Worm (Caenorhabditis elegans) whole organism, L1 larva: Measurements from ENCODE around the gene F21C10.18.

Experiments
- ama-1 ChIP-seq: fragments of 150-350 bp; optimal IDR thresholded peaks from 2 replicates; lab custom pipeline; 2014
- nhr-12 ChIP-seq: sonication (generic microtip); optimal IDR thresholded peaks from 2 replicates; lab custom pipeline; 2017; ENCODE audit warnings: missing biosample characterization, missing genetic modification characterization
- vab-15 ChIP-seq: sonication (generic microtip); optimal IDR thresholded peaks from 2 replicates; lab custom pipeline; 2017; ENCODE audit warnings: missing genotype, mild to moderate bottlenecking, missing genetic modification characterization, missing compliant biosample characterization

DNA sequence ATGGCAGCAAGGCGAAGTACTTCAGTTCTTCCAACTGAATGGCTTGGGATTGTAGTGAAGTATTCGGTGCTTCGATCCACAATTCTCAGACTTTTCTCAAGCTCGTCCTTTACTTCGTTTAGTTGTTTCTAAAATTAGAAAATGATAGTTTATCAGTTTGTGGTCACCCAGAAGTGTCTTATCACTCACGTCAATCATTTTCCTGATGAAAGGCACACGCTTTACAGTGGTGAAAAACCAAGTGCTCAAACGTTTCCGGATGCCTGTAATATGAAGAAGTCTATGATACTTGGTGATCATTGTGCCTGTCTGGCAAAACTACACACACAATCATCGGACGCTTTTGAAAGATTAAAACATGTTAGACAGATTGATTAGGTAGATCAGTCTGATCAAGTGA lies 37.9 kb downstream of the F21C10.18 start:
- TF ChIP-seq vab-15 (no peak), nhr-12 (tag; lab: Kevin White, UChicago) (no peak), ama-1 (lab: Kevin White, UChicago) (no peak)
